Worm (Caenorhabditis elegans): ENCODE results near the gene act-2.

DNA sequence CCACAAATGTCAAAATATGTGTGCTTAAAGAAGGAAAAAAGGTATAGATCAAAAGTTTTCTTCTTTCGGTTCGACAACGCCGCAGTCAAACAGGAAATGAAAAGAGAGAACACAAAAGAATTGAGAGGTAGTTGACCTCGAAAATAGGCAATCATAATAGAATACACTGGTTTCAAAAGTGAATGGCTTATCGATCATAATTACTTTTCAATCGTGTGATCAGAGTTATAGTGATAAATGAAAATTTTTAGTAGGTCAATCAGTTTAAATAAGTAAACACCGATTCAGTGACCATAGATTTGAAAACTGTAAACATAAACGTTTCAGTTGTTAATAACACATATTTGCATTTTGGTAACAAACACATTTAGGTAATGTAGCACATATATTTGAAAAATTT lies 7.6 kb downstream of the act-2 start:
- TF ChIP-seq sea-2 (GFP tag; IDR thresholded peaks at IDR 0.05): no peak
- TF ChIP-seq repo-1 (tag; optimal IDR thresholded peaks at IDR 0.05): no peak
- no peak for TF ChIP-seq atf-7 (tag; optimal IDR thresholded peaks at IDR 0.05)
- TF ChIP-seq lsy-27 (tag; optimal IDR thresholded peaks at IDR 0.05; ENCODE audit: borderline replicate concordance, insufficient read depth): no peak
- no peak for TF ChIP-seq akir-1 (GFP tag; optimal IDR thresholded peaks at IDR 0.05)
- TF ChIP-seq him-1 (tag; optimal IDR thresholded peaks at IDR 0.05): no peak
- TF ChIP-seq F37B4.10 (GFP tag; IDR thresholded peaks at IDR 0.05): no peak
- TF ChIP-seq nfya-1 (tag; optimal IDR thresholded peaks at IDR 0.05; ENCODE audit: borderline replicate concordance, insufficient read depth): no peak
- TF ChIP-seq dox-1 (GFP tag; IDR thresholded peaks at IDR 0.05): no peak
- TF ChIP-seq pha-4 (tag; optimal IDR thresholded peaks at IDR 0.05): no peak

Measured in whole organism, young adult.